Worm (Caenorhabditis elegans): ENCODE data around the gene snb-6.
A peak's percentile ranks its signal among the peaks of the same experiment; 100 is the strongest.

The snb-6 gene

ce11 chrII:8853960-8854359, 5.5 kb downstream of the snb-6 start:
- TF ChIP-seq pha-2 (tag; optimal IDR thresholded peaks at IDR 0.05) (no peak), ceh-14 (tag; optimal IDR thresholded peaks at IDR 0.05) (no peak), unc-55 (GFP tag; optimal IDR thresholded peaks at IDR 0.05) (no peak), eyg-1 (tag; optimal IDR thresholded peaks at IDR 0.05) (no peak), madf-2 (tag; optimal IDR thresholded peaks at IDR 0.05) (no peak), lim-6 (tag; optimal IDR thresholded peaks at IDR 0.05) (no peak), tbx-7 (tag; optimal IDR thresholded peaks at IDR 0.05) (no peak), nhr-11 (tag; optimal IDR thresholded peaks at IDR 0.05) (no peak), ceh-31 (tag; optimal IDR thresholded peaks at IDR 0.05) (no peak)

ce11 chrII:8853238-8853637, 6.3 kb downstream of the snb-6 start:
- TF ChIP-seq hlh-6 (tag; optimal IDR thresholded peaks at IDR 0.05) (no peak), pqm-1 (tag; optimal IDR thresholded peaks at IDR 0.05) (no peak), dmd-4 (tag; optimal IDR thresholded peaks at IDR 0.05; ENCODE audit: borderline replicate concordance) (no peak), ceh-45 (GFP tag; IDR thresholded peaks at IDR 0.05) (no peak), ceh-9 (tag; optimal IDR thresholded peaks at IDR 0.05) (no peak)

ce11 chrII:8851996-8852587, 7.4 kb downstream of the snb-6 start, which contains the start of gene oac-46:
Gene oac-46, minus strand, starts transcription at chrII:8852096.
- TF ChIP-seq ceh-45 (GFP tag; IDR thresholded peaks at IDR 0.05), result no peak
- TF ChIP-seq dve-1 (tag; optimal IDR thresholded peaks at IDR 0.05), result no peak
- TF ChIP-seq unc-55 (GFP tag; optimal IDR thresholded peaks at IDR 0.05), result no peak
- no peak for TF ChIP-seq K09A11.1 (tag; optimal IDR thresholded peaks at IDR 0.05; ENCODE audit: insufficient read depth)
- no peak for TF ChIP-seq pros-1 (tag; optimal IDR thresholded peaks at IDR 0.05)
- no peak for TF ChIP-seq nhr-232 (tag; optimal IDR thresholded peaks at IDR 0.05)
- no peak for TF ChIP-seq ceh-18 (tag; optimal IDR thresholded peaks at IDR 0.05)
- no peak for TF ChIP-seq C38D4.7 (GFP tag; optimal IDR thresholded peaks at IDR 0.05)
- TF ChIP-seq fkh-10 (GFP tag; optimal IDR thresholded peaks at IDR 0.05), result no peak
- no peak for TF ChIP-seq pax-1 (tag; optimal IDR thresholded peaks at IDR 0.05)
- no peak for TF ChIP-seq hlh-30 (tag; optimal IDR thresholded peaks at IDR 0.05; ENCODE audit: insufficient read depth)
- TF ChIP-seq K02D7.2 (tag; optimal IDR thresholded peaks at IDR 0.05), result no peak
- TF ChIP-seq unc-86 (tag; optimal IDR thresholded peaks at IDR 0.05), result no peak
- TF ChIP-seq C08G9.2 (tag; optimal IDR thresholded peaks at IDR 0.05), result no peak
- TF ChIP-seq Y22D7AL.16 (tag; optimal IDR thresholded peaks at IDR 0.05), result no peak

- TF ChIP-seq sdc-2 (tag; optimal IDR thresholded peaks at IDR 0.05) (no peak), npax-4 (tag; optimal IDR thresholded peaks at IDR 0.05) (no peak), lin-11 (tag; optimal IDR thresholded peaks at IDR 0.05) (no peak), ceh-9 (tag; optimal IDR thresholded peaks at IDR 0.05) (no peak), ttx-3 (tag; optimal IDR thresholded peaks at IDR 0.05) (no peak)
These were observed 10.5 kb downstream of the snb-6 start for ce11 chrII:8848984-8849383.

- no peak for TF ChIP-seq fax-1 (tag; optimal IDR thresholded peaks at IDR 0.05)
- TF ChIP-seq elt-2 (tag; optimal IDR thresholded peaks at IDR 0.05), result peak; percentile 36
- TF ChIP-seq lin-11 (tag; optimal IDR thresholded peaks at IDR 0.05), result no peak
- TF ChIP-seq unc-86 (tag; optimal IDR thresholded peaks at IDR 0.05), result no peak
- TF ChIP-seq npax-4 (tag; optimal IDR thresholded peaks at IDR 0.05), result no peak
These were observed 13.6 kb downstream of the snb-6 start for ce11 chrII:8845932-8846331.

ce11 chrII:8845298-8845697, 14.2 kb downstream of the snb-6 start, which contains the start of gene agxt-1:
Gene agxt-1, plus strand, starts transcription at chrII:8845598.
- TF ChIP-seq ceh-6 (GFP tag; optimal IDR thresholded peaks at IDR 0.05), result no peak
- no peak for TF ChIP-seq ceh-2 (tag; optimal IDR thresholded peaks at IDR 0.05)
- TF ChIP-seq nhr-232 (tag; optimal IDR thresholded peaks at IDR 0.05), result no peak
- no peak for TF ChIP-seq mec-3 (tag; optimal IDR thresholded peaks at IDR 0.05; ENCODE audit: borderline replicate concordance)
